Fruit fly (Drosophila melanogaster) whole organism: ENCODE data around the gene CG32214.
"Not testable (repeated sequence)": the region's sequence is repeated elsewhere in the genome, so short reads cannot be mapped to it uniquely, and the experiment has no call there.

Experiments
- CG8478 ChIP-seq: fragments of >200 bp; optimal IDR thresholded peaks from 2 replicates; lab custom pipeline; 2018; ENCODE audit warnings: inconsistent platforms
- Dll ChIP-seq: fragments of >200 bp; optimal IDR thresholded peaks from 2 replicates; lab custom pipeline; 2017
- EcR ChIP-seq, 2 experiments: fragments of >200 bp; optimal IDR thresholded peaks; 2 replicates each; lab custom pipeline; 2017; ENCODE audit warnings: missing biosample characterization in 2 of 2, missing genetic modification characterization in 2 of 2, missing genetic modification reagents in 2 of 2
- pan ChIP-seq: fragments of >200 bp; optimal IDR thresholded peaks from 2 replicates; lab custom pipeline; 2017
- psq ChIP-seq: fragments of >200 bp; optimal IDR thresholded peaks from 2 replicates; lab custom pipeline; 2017
- usp ChIP-seq: fragments of >200 bp; optimal IDR thresholded peaks from 2 replicates; lab custom pipeline; 2017; ENCODE audit warnings: missing biosample characterization, missing genetic modification characterization, mixed read lengths

The CG32214 gene

dm6 chr3L:19487260-19487659 lies 20.1 kb downstream of the CG32214 start, which contains the start of gene CG32212:
TSS of gene CG32212 (plus strand) at chr3L:19487560.
- not testable (repeated sequence) for TF ChIP-seq pan (lab: Kevin White, UChicago); usp (GFP tag; lab: Kevin White, UChicago); CG8478 (lab: Kevin White, UChicago)

dm6 chr3L:19494954-19495353 lies 27.8 kb downstream of the CG32214 start:
- TF ChIP-seq usp (GFP tag; lab: Kevin White, UChicago) (no peak), psq (lab: Kevin White, UChicago) (no peak), Dll (lab: Kevin White, UChicago) (no peak), pan (lab: Kevin White, UChicago) (no peak)

dm6 chr3L:19495991-19496588 lies 28.9 kb downstream of the CG32214 start:
- no peak for TF ChIP-seq usp (GFP tag; lab: Kevin White, UChicago)
- no peak for TF ChIP-seq pan (lab: Kevin White, UChicago)
- TF ChIP-seq EcR (GFP tag; optimal IDR thresholded peaks at IDR 0.05; lab: Kevin White, UChicago), result no peak
- TF ChIP-seq psq (lab: Kevin White, UChicago), result no peak
- TF ChIP-seq Dll (lab: Kevin White, UChicago), result no peak
- no peak for TF ChIP-seq CG8478 (lab: Kevin White, UChicago)

dm6 chr3L:19496600-19496999 lies 29.5 kb downstream of the CG32214 start:
- TF ChIP-seq psq (lab: Kevin White, UChicago) (no peak), Dll (lab: Kevin White, UChicago) (no peak), pan (lab: Kevin White, UChicago) (no peak), CG8478 (lab: Kevin White, UChicago) (no peak), EcR (GFP tag; optimal IDR thresholded peaks at IDR 0.05; lab: Kevin White, UChicago) (no peak), usp (GFP tag; lab: Kevin White, UChicago) (no peak)

dm6 chr3L:19497135-19497534 lies 30.0 kb downstream of the CG32214 start:
- TF ChIP-seq Dll (lab: Kevin White, UChicago) (no peak), usp (GFP tag; lab: Kevin White, UChicago) (no peak), pan (lab: Kevin White, UChicago) (no peak), psq (lab: Kevin White, UChicago) (no peak), EcR (GFP tag; optimal IDR thresholded peaks at IDR 0.05; lab: Kevin White, UChicago) (no peak), CG8478 (lab: Kevin White, UChicago) (no peak)

- no peak for TF ChIP-seq usp (GFP tag; lab: Kevin White, UChicago)
- no peak for TF ChIP-seq pan (lab: Kevin White, UChicago)
- no peak for TF ChIP-seq Dll (lab: Kevin White, UChicago)
- no peak for TF ChIP-seq psq (lab: Kevin White, UChicago)
- TF ChIP-seq CG8478 (lab: Kevin White, UChicago), result no peak
- no peak for TF ChIP-seq EcR (GFP tag; optimal IDR thresholded peaks at IDR 0.05; lab: Kevin White, UChicago)
Measured at dm6 chr3L:19497623-19498022, 30.5 kb downstream of the CG32214 start, which contains the start of gene CG9449. TSS of gene CG9449 (minus strand) at chr3L:19497723.

dm6 chr3L:19499334-19499733 lies 32.2 kb downstream of the CG32214 start:
- TF ChIP-seq Dll (lab: Kevin White, UChicago) (no peak), CG8478 (lab: Kevin White, UChicago) (no peak), pan (lab: Kevin White, UChicago) (no peak), usp (GFP tag; lab: Kevin White, UChicago) (no peak), psq (lab: Kevin White, UChicago) (no peak), EcR (GFP tag; optimal IDR thresholded peaks at IDR 0.05; lab: Kevin White, UChicago) (no peak)

dm6 chr3L:19500698-19501097 lies 33.6 kb downstream of the CG32214 start, which contains the start of gene CG9451:
TSS of gene CG9451 (minus strand) at chr3L:19500798.
- no peak for TF ChIP-seq Dll (lab: Kevin White, UChicago)
- TF ChIP-seq pan (lab: Kevin White, UChicago), result no peak
- TF ChIP-seq CG8478 (lab: Kevin White, UChicago), result no peak
- TF ChIP-seq psq (lab: Kevin White, UChicago), result no peak
- TF ChIP-seq usp (GFP tag; lab: Kevin White, UChicago), result no peak
- no peak for TF ChIP-seq EcR (GFP tag; optimal IDR thresholded peaks at IDR 0.05; lab: Kevin White, UChicago)

dm6 chr3L:19503770-19504169 lies 36.6 kb downstream of the CG32214 start, which contains the start of gene CG9452:
TSS of gene CG9452 (minus strand) at chr3L:19503870.
- TF ChIP-seq Dll (lab: Kevin White, UChicago) (no peak), EcR (GFP tag; optimal IDR thresholded peaks at IDR 0.05; lab: Kevin White, UChicago) (no peak), usp (GFP tag; lab: Kevin White, UChicago) (no peak), pan (lab: Kevin White, UChicago) (no peak), psq (lab: Kevin White, UChicago) (no peak), CG8478 (lab: Kevin White, UChicago) (no peak)

dm6 chr3L:19504719-19505118 lies 37.6 kb downstream of the CG32214 start:
- TF ChIP-seq Dll (lab: Kevin White, UChicago) (no peak), EcR (GFP tag; optimal IDR thresholded peaks at IDR 0.05; lab: Kevin White, UChicago) (no peak), pan (lab: Kevin White, UChicago) (no peak), usp (GFP tag; lab: Kevin White, UChicago) (no peak), psq (lab: Kevin White, UChicago) (no peak)

dm6 chr3L:19512672-19513071 lies 45.5 kb downstream of the CG32214 start:
- TF ChIP-seq Dll (lab: Kevin White, UChicago) (no peak), CG8478 (lab: Kevin White, UChicago) (no peak), psq (lab: Kevin White, UChicago) (no peak), EcR (GFP tag; optimal IDR thresholded peaks at IDR 0.05; lab: Kevin White, UChicago) (no peak), pan (lab: Kevin White, UChicago) (no peak), usp (GFP tag; lab: Kevin White, UChicago) (no peak)
